Worm (Caenorhabditis elegans): ENCODE results near the gene F22E5.17.

DNA sequence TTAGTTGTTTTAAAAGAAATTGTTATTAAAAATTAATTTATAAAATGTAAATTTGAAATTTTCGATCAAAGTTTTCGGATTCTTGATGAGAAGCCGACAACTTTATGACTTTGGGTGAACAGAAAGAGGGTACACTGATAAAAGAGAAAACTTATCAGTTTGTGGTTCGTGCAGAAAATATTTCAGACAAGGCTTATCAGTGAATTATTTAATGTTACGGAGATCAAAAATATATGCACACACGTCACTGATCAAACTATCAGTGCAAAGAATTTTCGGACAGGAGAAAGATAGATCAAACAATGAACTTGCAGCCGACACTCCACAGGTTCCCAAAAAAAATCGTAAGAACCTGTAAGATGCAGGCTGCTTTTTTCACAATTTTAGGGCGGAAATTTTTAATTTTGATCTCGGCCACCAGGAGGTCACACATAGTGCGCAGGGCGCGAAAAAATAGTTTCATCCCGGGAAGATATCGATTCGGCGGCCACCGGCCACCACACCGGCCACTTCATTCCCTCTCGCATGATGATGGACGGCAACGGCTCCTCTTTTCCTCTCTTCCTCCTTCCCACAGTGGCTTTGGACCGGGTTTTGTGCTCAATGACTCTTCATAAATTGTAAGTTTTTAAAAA lies at the start of gene F22E5.17:
- TF ChIP-seq ceh-28 (tag; optimal IDR thresholded peaks at IDR 0.05) (no peak), skn-1 (tag; optimal IDR thresholded peaks at IDR 0.05) (peak; percentile 4), unc-62 (GFP tag; optimal IDR thresholded peaks at IDR 0.05) (no peak), nhr-43 (tag; optimal IDR thresholded peaks at IDR 0.05; ENCODE audit: poor library complexity, severe bottlenecking) (no peak), pqm-1 (tag; optimal IDR thresholded peaks at IDR 0.05) (peak; percentile 69)
